Worm (Caenorhabditis elegans): Measurements from ENCODE around the gene F13H8.2.
A peak's percentile ranks its signal among the peaks of the same experiment; 100 is the strongest.

F13H8.2 gene

ce11 chrII:6286865-6287264 is 16.7 kb downstream of the F13H8.2 start, which contains the start of gene F13H8.6:
TSS of gene F13H8.6 (minus strand) at chrII:6286965.
- no peak for TF ChIP-seq ama-1 (optimal IDR thresholded peaks at IDR 0.05)
- TF ChIP-seq jun-1 (tag; optimal IDR thresholded peaks at IDR 0.05), result no peak
- TF ChIP-seq R02D3.7 (tag; optimal IDR thresholded peaks at IDR 0.05), result no peak
- no peak for TF ChIP-seq fos-1 (tag; optimal IDR thresholded peaks at IDR 0.05)
- TF ChIP-seq egl-27 (tag; optimal IDR thresholded peaks at IDR 0.05), result no peak
- no peak for TF ChIP-seq daf-12 (tag; optimal IDR thresholded peaks at IDR 0.05)
- TF ChIP-seq aly-2 (tag; optimal IDR thresholded peaks at IDR 0.05), result no peak
- no peak for TF ChIP-seq elt-1 (tag; optimal IDR thresholded peaks at IDR 0.05)
- no peak for TF ChIP-seq nhr-25 (tag; optimal IDR thresholded peaks at IDR 0.05)
- TF ChIP-seq elt-3 (tag; optimal IDR thresholded peaks at IDR 0.05), result no peak
- no peak for TF ChIP-seq nhr-43 (tag; optimal IDR thresholded peaks at IDR 0.05; ENCODE audit: poor library complexity, severe bottlenecking)
- TF ChIP-seq fkh-2 (tag; optimal IDR thresholded peaks at IDR 0.05), result no peak
- no peak for TF ChIP-seq pqm-1 (tag; optimal IDR thresholded peaks at IDR 0.05)
- no peak for TF ChIP-seq fkh-10 (GFP tag; optimal IDR thresholded peaks at IDR 0.05)
- no peak for TF ChIP-seq zag-1 (tag; optimal IDR thresholded peaks at IDR 0.05)
- TF ChIP-seq ceh-28 (tag; optimal IDR thresholded peaks at IDR 0.05), result no peak
- no peak for TF ChIP-seq eor-1 (tag; optimal IDR thresholded peaks at IDR 0.05)
- no peak for TF ChIP-seq ztf-4 (tag; optimal IDR thresholded peaks at IDR 0.05)
- no peak for TF ChIP-seq hmg-11 (tag; optimal IDR thresholded peaks at IDR 0.05)

DNA sequence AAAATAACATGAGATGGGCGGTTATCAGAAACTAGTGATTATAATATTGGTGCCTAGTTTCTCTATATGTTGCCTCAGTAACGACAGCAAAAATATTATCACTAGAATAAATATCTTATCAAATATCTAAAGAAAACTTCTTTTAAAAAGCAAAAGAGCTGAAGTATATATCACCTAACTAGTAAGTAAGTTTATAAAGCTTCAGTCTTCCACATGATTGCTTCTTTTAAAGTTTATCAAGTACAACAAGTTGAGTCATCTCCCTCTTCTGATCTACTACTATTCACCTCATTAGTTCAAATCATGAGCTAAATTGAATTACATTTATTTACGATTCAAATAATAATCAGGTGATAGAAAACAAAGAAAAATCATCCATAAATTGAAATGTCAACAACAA is 17.9 kb downstream of the F13H8.2 start:
- no peak for TF ChIP-seq mml-1 (tag; optimal IDR thresholded peaks at IDR 0.05)
- TF ChIP-seq ceh-16 (tag; optimal IDR thresholded peaks at IDR 0.05), result no peak
- TF ChIP-seq nhr-237 (tag; optimal IDR thresholded peaks at IDR 0.05), result no peak
- TF ChIP-seq elt-3 (tag; optimal IDR thresholded peaks at IDR 0.05), result no peak
- TF ChIP-seq nhr-28 (tag; optimal IDR thresholded peaks at IDR 0.05), result no peak
- TF ChIP-seq ceh-9 (tag; optimal IDR thresholded peaks at IDR 0.05), result no peak
- TF ChIP-seq lsy-12 (tag; optimal IDR thresholded peaks at IDR 0.05), result no peak
- TF ChIP-seq unc-62 (GFP tag; optimal IDR thresholded peaks at IDR 0.05), result no peak
- TF ChIP-seq lin-15B (tag; optimal IDR thresholded peaks at IDR 0.05), result no peak
- TF ChIP-seq ZK546.5 (tag; optimal IDR thresholded peaks at IDR 0.05), result no peak
- no peak for TF ChIP-seq tbx-2 (tag; optimal IDR thresholded peaks at IDR 0.05)
- no peak for TF ChIP-seq snpc-4 (tag; optimal IDR thresholded peaks at IDR 0.05)

DNA sequence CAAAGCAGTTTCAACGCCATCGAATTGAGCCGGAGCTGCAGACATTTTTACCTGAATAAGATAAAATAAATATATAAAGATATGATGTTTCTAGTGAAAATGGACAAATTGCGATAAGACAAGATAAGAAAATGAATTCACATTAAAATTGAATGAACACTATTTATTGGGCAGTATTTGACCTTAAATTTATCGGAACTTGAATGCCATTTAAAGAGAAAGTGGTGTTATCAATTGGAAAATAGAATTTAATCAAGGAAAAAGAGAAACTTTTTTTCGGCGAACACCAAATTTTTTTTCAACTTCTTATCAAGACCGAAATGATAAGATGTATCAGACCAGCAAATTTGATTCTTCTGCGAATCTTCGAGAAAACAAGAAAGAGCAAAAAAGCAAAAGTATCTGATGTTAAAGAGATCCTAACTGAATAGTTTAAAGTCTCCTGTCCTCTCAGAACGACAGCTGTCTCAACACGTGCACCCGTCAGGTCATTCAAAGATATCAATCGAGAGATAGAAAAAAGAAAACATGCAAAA is 20.0 kb downstream of the F13H8.2 start, which contains the start of gene upb-1:
TSS of gene upb-1 (minus strand) at position 51 of the 536 bp plus-strand sequence.
- no peak for TF ChIP-seq ceh-28 (tag; optimal IDR thresholded peaks at IDR 0.05)
- TF ChIP-seq nhr-237 (tag; optimal IDR thresholded peaks at IDR 0.05), result no peak
- peak; percentile 78 for TF ChIP-seq elt-2 (tag; optimal IDR thresholded peaks at IDR 0.05)
- no peak for TF ChIP-seq lin-15B (tag; optimal IDR thresholded peaks at IDR 0.05)
- no peak for TF ChIP-seq nfya-1 (tag; optimal IDR thresholded peaks at IDR 0.05; ENCODE audit: insufficient read depth)
- no peak for TF ChIP-seq ztf-4 (tag; optimal IDR thresholded peaks at IDR 0.05)

DNA sequence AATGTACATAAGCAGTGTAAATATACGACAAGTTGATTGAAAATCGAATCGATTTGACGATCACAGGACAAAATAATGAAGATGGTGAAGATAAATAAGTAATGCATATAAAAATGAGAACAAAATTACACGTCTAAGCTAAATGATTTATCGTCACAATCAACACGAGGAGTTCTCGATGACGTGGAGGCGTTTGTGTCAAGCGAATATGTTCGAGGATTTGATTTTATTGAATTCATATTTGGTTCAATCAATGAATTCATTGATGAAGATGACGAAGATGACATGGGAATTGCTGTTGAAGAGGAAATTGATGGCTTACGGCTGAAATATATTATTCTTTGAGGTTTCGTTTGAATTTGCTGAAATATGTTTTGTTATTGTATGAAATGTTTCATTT is 22.4 kb downstream of the F13H8.2 start, which contains the start of gene nyn-3:
TSS of gene nyn-3 (minus strand) at position 101 of the 400 bp plus-strand sequence.
- TF ChIP-seq elt-2 (tag; optimal IDR thresholded peaks at IDR 0.05) (no peak), nhr-12 (tag; optimal IDR thresholded peaks at IDR 0.05) (no peak), fkh-10 (GFP tag; optimal IDR thresholded peaks at IDR 0.05) (no peak), jun-1 (tag; optimal IDR thresholded peaks at IDR 0.05) (no peak), lin-15B (tag; optimal IDR thresholded peaks at IDR 0.05) (no peak), elt-1 (tag; optimal IDR thresholded peaks at IDR 0.05) (no peak), nhr-237 (tag; optimal IDR thresholded peaks at IDR 0.05) (no peak), nhr-23 (tag; optimal IDR thresholded peaks at IDR 0.05) (no peak), ceh-28 (tag; optimal IDR thresholded peaks at IDR 0.05) (no peak), ztf-11 (tag; optimal IDR thresholded peaks at IDR 0.05) (no peak), ceh-82 (tag; optimal IDR thresholded peaks at IDR 0.05) (no peak), hmg-11 (tag; optimal IDR thresholded peaks at IDR 0.05) (no peak), unc-62 (GFP tag; optimal IDR thresholded peaks at IDR 0.05) (no peak), nhr-76 (tag; optimal IDR thresholded peaks at IDR 0.05) (no peak)
